Fruit fly (Drosophila melanogaster) whole organism, prepupa: Measurements from ENCODE around the gene mRpL21.

Experiments used
- Blimp-1 ChIP-seq: fragments of 200-800 bp; sonication (Bioruptor generic); optimal IDR thresholded peaks from 3 replicates; lab custom pipeline; 2017; ENCODE audit warnings: missing biosample characterization, missing genetic modification characterization, mild to moderate bottlenecking, moderate library complexity, missing genetic modification reagents
- CG10631 ChIP-seq: fragments of 200-800 bp; sonication (Bioruptor generic); optimal IDR thresholded peaks from 2 replicates; lab custom pipeline; 2016; ENCODE audit warnings: missing biosample characterization, missing genetic modification characterization
- CG10669 ChIP-seq: fragments of 200-800 bp; sonication (Bioruptor generic); optimal IDR thresholded peaks from 3 replicates; lab custom pipeline; 2018; ENCODE audit warnings: missing biosample characterization, mild to moderate bottlenecking, missing genetic modification characterization, moderate library complexity
- CG11294 ChIP-seq: fragments of 200-800 bp; sonication (Bioruptor generic); IDR thresholded peaks from 2 replicates; pipeline ENCODE4 v1.3.6; 2022; ENCODE audit warnings: missing biosample characterization, missing genetic modification characterization
- CG11762 ChIP-seq: fragments of 200-800 bp; sonication (Bioruptor generic); optimal IDR thresholded peaks from 3 replicates; lab custom pipeline; 2016; ENCODE audit warnings: missing biosample characterization, missing genetic modification characterization; ENCODE audit not compliant: insufficient read depth
- CG11902 ChIP-seq: fragments of 200-800 bp; sonication (Bioruptor generic); optimal IDR thresholded peaks from 3 replicates; lab custom pipeline; 2016; ENCODE audit warnings: missing biosample characterization, missing genetic modification characterization
- CG15336 ChIP-seq: fragments of 200-800 bp; sonication (Bioruptor generic); IDR thresholded peaks from 2 replicates; pipeline ENCODE4 v1.3.6; 2022; ENCODE audit warnings: missing biosample characterization, missing genetic modification characterization
- CG1621 ChIP-seq: fragments of 200-800 bp; sonication (Bioruptor generic); optimal IDR thresholded peaks from 3 replicates; lab custom pipeline; 2018; ENCODE audit warnings: missing biosample characterization, mild to moderate bottlenecking, missing genetic modification characterization
- CG16779 ChIP-seq: fragments of 200-800 bp; sonication (Bioruptor generic); optimal IDR thresholded peaks from 3 replicates; lab custom pipeline; 2017; ENCODE audit warnings: missing biosample characterization, mild to moderate bottlenecking, missing genetic modification characterization
- CG3032 ChIP-seq: fragments of 200-800 bp; optimal IDR thresholded peaks from 2 replicates; lab custom pipeline; 2019; ENCODE audit warnings: missing biosample characterization, mild to moderate bottlenecking, missing genetic modification characterization, moderate library complexity
- CG31627 ChIP-seq: fragments of 200-800 bp; sonication (Bioruptor generic); optimal IDR thresholded peaks from 3 replicates; lab custom pipeline; 2016; ENCODE audit warnings: missing biosample characterization, missing genetic modification characterization
- CG32006 ChIP-seq: fragments of 200-800 bp; sonication (Bioruptor generic); optimal IDR thresholded peaks from 3 replicates; lab custom pipeline; 2017; ENCODE audit warnings: missing biosample characterization, mild to moderate bottlenecking, missing genetic modification characterization
- CG3919 ChIP-seq: fragments of 200-800 bp; sonication (Bioruptor generic); optimal IDR thresholded peaks from 3 replicates; lab custom pipeline; 2016; ENCODE audit warnings: missing biosample characterization, missing genetic modification characterization
- CG4318 ChIP-seq: fragments of 200-800 bp; sonication (Bioruptor generic); optimal IDR thresholded peaks from 3 replicates; lab custom pipeline; 2017; ENCODE audit warnings: missing biosample characterization, mild to moderate bottlenecking, missing genetic modification characterization
- CG6163 ChIP-seq: fragments of 200-800 bp; sonication (Bioruptor generic); IDR thresholded peaks from 3 replicates; pipeline ENCODE4 v1.3.6; 2022; ENCODE audit warnings: missing biosample characterization, missing genetic modification characterization
- CG6792 ChIP-seq: fragments of 200-800 bp; sonication (Bioruptor generic); optimal IDR thresholded peaks from 3 replicates; lab custom pipeline; 2016; ENCODE audit warnings: missing biosample characterization, missing genetic modification characterization
- CG6808 ChIP-seq: fragments of 200-800 bp; sonication (Bioruptor generic); optimal IDR thresholded peaks from 3 replicates; lab custom pipeline; 2017; ENCODE audit warnings: missing biosample characterization, missing genetic modification characterization, mild to moderate bottlenecking, moderate library complexity, missing genetic modification reagents
- CG6854 ChIP-seq: fragments of 200-800 bp; sonication (Bioruptor generic); optimal IDR thresholded peaks from 2 replicates; lab custom pipeline; 2017; ENCODE audit warnings: missing biosample characterization, mild to moderate bottlenecking, missing genetic modification characterization
- CG7368 ChIP-seq: fragments of 200-800 bp; sonication (Bioruptor generic); optimal IDR thresholded peaks from 3 replicates; lab custom pipeline; 2016; ENCODE audit warnings: missing biosample characterization, missing genetic modification characterization
- CG8119 ChIP-seq: fragments of 200-800 bp; sonication (Bioruptor generic); IDR thresholded peaks from 3 replicates; pipeline ENCODE4 v1.3.6; 2022; ENCODE audit warnings: missing biosample characterization, missing genetic modification characterization
- CG8319 ChIP-seq: fragments of 200-800 bp; sonication (Bioruptor generic); optimal IDR thresholded peaks from 3 replicates; lab custom pipeline; 2016; ENCODE audit warnings: missing biosample characterization, missing genetic modification characterization
- CG8632 ChIP-seq: fragments of 200-800 bp; sonication (Bioruptor generic); optimal IDR thresholded peaks from 3 replicates; lab custom pipeline; 2016; ENCODE audit warnings: missing biosample characterization, missing genetic modification characterization
- CG9139 ChIP-seq: fragments of 200-800 bp; sonication (Bioruptor generic); optimal IDR thresholded peaks from 3 replicates; lab custom pipeline; 2017; ENCODE audit warnings: missing biosample characterization, mild to moderate bottlenecking, missing genetic modification characterization
- Eip75B ChIP-seq: fragments of 200-800 bp; sonication (Bioruptor generic); optimal IDR thresholded peaks from 3 replicates; lab custom pipeline; 2016; ENCODE audit warnings: missing biosample characterization, missing genetic modification characterization
- Eip93F ChIP-seq: fragments of 200-800 bp; sonication (Bioruptor generic); optimal IDR thresholded peaks from 2 replicates; lab custom pipeline; 2016; ENCODE audit warnings: missing biosample characterization, mild to moderate bottlenecking, missing genetic modification characterization
- Ets21C ChIP-seq: fragments of 200-800 bp; sonication (Bioruptor generic); optimal IDR thresholded peaks from 3 replicates; lab custom pipeline; 2016; ENCODE audit warnings: missing biosample characterization, missing genetic modification characterization
- Ets96B ChIP-seq: fragments of 200-800 bp; optimal IDR thresholded peaks from 2 replicates; lab custom pipeline; 2019; ENCODE audit warnings: missing biosample characterization, mild to moderate bottlenecking, missing genetic modification characterization, moderate library complexity
- Gug ChIP-seq: fragments of 200-800 bp; sonication (Bioruptor generic); IDR thresholded peaks from 2 replicates; pipeline ENCODE4 v1.3.6; 2022; ENCODE audit warnings: missing biosample characterization, missing genetic modification characterization
- Hr38 ChIP-seq: sonication (Bioruptor generic); optimal IDR thresholded peaks from 2 replicates; lab custom pipeline; 2016; ENCODE audit warnings: missing biosample characterization, missing genetic modification characterization
- Hr39 ChIP-seq: fragments of 200-800 bp; sonication (Bioruptor generic); optimal IDR thresholded peaks from 2 replicates; lab custom pipeline; 2016; ENCODE audit warnings: missing biosample characterization, missing genetic modification characterization
- Hr4 ChIP-seq: fragments of 200-800 bp; sonication (Bioruptor generic); optimal IDR thresholded peaks from 3 replicates; lab custom pipeline; 2016; ENCODE audit warnings: missing biosample characterization, missing genetic modification characterization
- Lpt ChIP-seq: fragments of 200-800 bp; sonication (Bioruptor generic); optimal IDR thresholded peaks from 3 replicates; lab custom pipeline; 2016; ENCODE audit warnings: missing biosample characterization, missing genetic modification characterization
- OdsH ChIP-seq: fragments of 200-800 bp; sonication (Bioruptor generic); optimal IDR thresholded peaks from 3 replicates; lab custom pipeline; 2016; ENCODE audit warnings: missing biosample characterization, missing genetic modification characterization
- Smox ChIP-seq: fragments of 200-800 bp; sonication (Bioruptor generic); optimal IDR thresholded peaks from 3 replicates; lab custom pipeline; 2016; ENCODE audit warnings: missing biosample characterization, missing genetic modification characterization
- Sox102F ChIP-seq: fragments of 200-800 bp; sonication (Bioruptor generic); optimal IDR thresholded peaks from 2 replicates; lab custom pipeline; 2016; ENCODE audit warnings: missing biosample characterization, mild to moderate bottlenecking, missing genetic modification characterization
- Sox14 ChIP-seq: fragments of 200-800 bp; sonication (Bioruptor generic); optimal IDR thresholded peaks from 3 replicates; lab custom pipeline; 2016; ENCODE audit warnings: missing biosample characterization, missing genetic modification characterization
- achi ChIP-seq: fragments of 200-800 bp; sonication (Bioruptor generic); optimal IDR thresholded peaks from 3 replicates; lab custom pipeline; 2016; ENCODE audit warnings: missing biosample characterization, missing genetic modification characterization
- acj6 ChIP-seq: fragments of 200-800 bp; sonication (Bioruptor generic); optimal IDR thresholded peaks from 3 replicates; lab custom pipeline; 2016; ENCODE audit warnings: missing biosample characterization, missing genetic modification characterization
- cyc ChIP-seq: fragments of 200-800 bp; sonication (Bioruptor generic); optimal IDR thresholded peaks from 3 replicates; lab custom pipeline; 2016; ENCODE audit warnings: missing biosample characterization, missing genetic modification characterization
- dac ChIP-seq: fragments of 200-800 bp; sonication (Bioruptor generic); optimal IDR thresholded peaks from 2 replicates; lab custom pipeline; 2017; ENCODE audit warnings: missing biosample characterization, mild to moderate bottlenecking, missing genetic modification characterization
- dsx ChIP-seq: fragments of 200-800 bp; optimal IDR thresholded peaks from 3 replicates; lab custom pipeline; 2019; ENCODE audit warnings: missing biosample characterization, mild to moderate bottlenecking, missing genetic modification characterization, moderate library complexity; ENCODE audit not compliant: poor library complexity, severe bottlenecking
- eg ChIP-seq: fragments of 200-800 bp; sonication (Bioruptor generic); IDR thresholded peaks from 3 replicates; pipeline ENCODE4 v1.3.6; 2022; ENCODE audit warnings: missing biosample characterization, missing genetic modification characterization
- esn ChIP-seq: fragments of 200-800 bp; sonication (Bioruptor generic); optimal IDR thresholded peaks from 2 replicates; lab custom pipeline; 2016; ENCODE audit warnings: missing biosample characterization, mild to moderate bottlenecking, missing genetic modification characterization, moderate library complexity
- fd59A ChIP-seq: fragments of 200-800 bp; sonication (Bioruptor generic); optimal IDR thresholded peaks from 2 replicates; lab custom pipeline; 2017; ENCODE audit warnings: missing biosample characterization, mild to moderate bottlenecking, missing genetic modification characterization, missing genetic modification reagents
- fd85E ChIP-seq: fragments of 200-800 bp; sonication (Bioruptor generic); optimal IDR thresholded peaks from 3 replicates; lab custom pipeline; 2016; ENCODE audit warnings: missing biosample characterization, missing genetic modification characterization
- lz ChIP-seq: fragments of 200-800 bp; sonication (Bioruptor generic); optimal IDR thresholded peaks from 3 replicates; lab custom pipeline; 2016; ENCODE audit warnings: missing biosample characterization, missing genetic modification characterization
- net ChIP-seq: fragments of 200-800 bp; sonication (Bioruptor generic); optimal IDR thresholded peaks from 3 replicates; lab custom pipeline; 2016; ENCODE audit warnings: missing biosample characterization, missing genetic modification characterization
- pdm3 ChIP-seq: fragments of 200-800 bp; sonication (Bioruptor generic); optimal IDR thresholded peaks from 3 replicates; lab custom pipeline; 2016; ENCODE audit warnings: missing biosample characterization, missing genetic modification characterization
- salr ChIP-seq, 2 experiments: fragments of 200-800 bp; sonication (Bioruptor generic); optimal IDR thresholded peaks; 3 replicates each; lab custom pipeline; 2016 to 2018; ENCODE audit warnings: missing biosample characterization in 2 of 2, missing genetic modification characterization in 2 of 2, mild to moderate bottlenecking in 1 of 2
- ss ChIP-seq, 2 experiments: fragments of 200-800 bp; sonication (Bioruptor generic); optimal IDR thresholded peaks; 2 replicates in 1 of 2; 3 replicates in 1 of 2; lab custom pipeline; 2017 to 2018; ENCODE audit warnings: mild to moderate bottlenecking in 2 of 2, missing biosample characterization in 2 of 2, missing genetic modification characterization in 2 of 2, moderate library complexity in 1 of 2
- svp ChIP-seq: fragments of 200-800 bp; sonication (Bioruptor generic); peaks from one replicate; lab custom pipeline; 2016; ENCODE audit warnings: missing biosample characterization, missing genetic modification characterization
- topi ChIP-seq: fragments of 200-800 bp; sonication (Bioruptor generic); optimal IDR thresholded peaks from 3 replicates; lab custom pipeline; 2016; ENCODE audit warnings: missing biosample characterization, missing genetic modification characterization

mRpL21 gene

dm6 chr3L:19264141-19264487 lies 9.3 kb upstream of the mRpL21 start, which contains the start of gene Max:
Gene Max (minus strand): TSS chr3L:19264184.
- TF ChIP-seq dsx (GFP tag; lab: Kevin White, UChicago) (peak; percentile 60), ss (GFP tag; optimal IDR thresholded peaks at IDR 0.05; lab: Kevin White, UChicago) (peak in 1 of 2 experiments; percentile 59), esn (GFP tag; lab: Kevin White, UChicago) (peak; percentile 62), CG6792 (peak; percentile 46), Hr39 (GFP tag; lab: Kevin White, UChicago) (peak; percentile 36), achi (peak; percentile 67), CG8119 (GFP tag; lab: Robert Waterston, UW) (peak; percentile 31; the same call in 1 of the 3 replicates), CG32006 (GFP tag; lab: Kevin White, UChicago) (peak; percentile 62), fd85E (no peak), eg (peak; percentile 82), CG10669 (GFP tag; lab: Kevin White, UChicago) (peak; percentile 53), CG3919 (GFP tag; lab: Kevin White, UChicago) (peak; percentile 69), CG16779 (tag; lab: Kevin White, UChicago) (peak; percentile 13), CG1621 (tag; lab: Kevin White, UChicago) (peak; percentile 32), net (GFP tag; lab: Kevin White, UChicago) (peak; percentile 43), CG15336 (GFP tag; lab: Robert Waterston, UW) (peak; percentile 52), CG10631 (peak; percentile 65), CG6854 (GFP tag; lab: Kevin White, UChicago) (peak; percentile 3), salr (GFP tag; optimal IDR thresholded peaks at IDR 0.05; lab: Kevin White, UChicago) (peak in 1 of 2 experiments; percentile 32), svp (GFP tag; lab: Kevin White, UChicago) (peak; percentile 95), CG6808 (GFP tag; lab: Kevin White, UChicago) (peak; percentile 30), Hr38 (GFP tag; lab: Kevin White, UChicago) (no peak), CG4318 (GFP tag; lab: Kevin White, UChicago) (peak; percentile 4), Lpt (GFP tag; lab: Kevin White, UChicago) (peak; percentile 42), CG8632 (peak; percentile 37), Smox (GFP tag; lab: Kevin White, UChicago) (peak; percentile 41), CG6163 (GFP tag; lab: Robert Waterston, UW) (peak; percentile 73), Ets96B (tag; lab: Kevin White, UChicago) (peak; percentile 51), topi (GFP tag; lab: Kevin White, UChicago) (peak; percentile 14), Eip75B (GFP tag; lab: Kevin White, UChicago) (peak; percentile 26), Gug (GFP tag; lab: Robert Waterston, UW) (no peak), CG8319 (GFP tag; lab: Kevin White, UChicago) (peak; percentile 100), Sox102F (GFP tag; lab: Kevin White, UChicago) (peak; percentile 44), CG9139 (GFP tag; lab: Kevin White, UChicago) (no peak), fd59A (GFP tag; lab: Kevin White, UChicago) (no peak), lz (GFP tag; lab: Kevin White, UChicago) (peak; percentile 42), Hr4 (GFP tag; lab: Kevin White, UChicago) (peak; percentile 58), CG31627 (GFP tag; lab: Kevin White, UChicago) (peak; percentile 46), Blimp-1 (GFP tag; lab: Kevin White, UChicago) (peak; percentile 13), Sox14 (peak; percentile 39), Ets21C (GFP tag; lab: Kevin White, UChicago) (no peak), cyc (GFP tag; lab: Kevin White, UChicago) (peak; percentile 23), dac (peak; percentile 1), acj6 (GFP tag; lab: Kevin White, UChicago) (peak; percentile 71), CG11294 (GFP tag; lab: Robert Waterston, UW) (no peak), Eip93F (GFP tag; lab: Kevin White, UChicago) (peak; percentile 66), OdsH (peak; percentile 68), pdm3 (GFP tag; lab: Kevin White, UChicago) (peak; percentile 41), CG7368 (GFP tag; lab: Kevin White, UChicago) (peak; percentile 48), CG3032 (tag; lab: Kevin White, UChicago) (peak; percentile 71), CG11902 (GFP tag; lab: Kevin White, UChicago) (peak; percentile 31), CG11762 (GFP tag; lab: Kevin White, UChicago) (peak; percentile 6)
